Fruit fly (Drosophila melanogaster) whole organism, embryonic: ENCODE measurements around the gene mirr.

ENCODE experiments used
- Antp ChIP-seq: fragments of 200-800 bp; sonication (Bioruptor generic); optimal IDR thresholded peaks from 3 replicates; lab custom pipeline; 2016; ENCODE audit warnings: missing biosample characterization, missing genetic modification characterization
- CG10321 ChIP-seq: fragments of 200-800 bp; sonication (Bioruptor generic); IDR thresholded peaks from 2 replicates; pipeline ENCODE4 v1.3.6; 2022; ENCODE audit warnings: missing biosample characterization, missing genetic modification characterization
- CG11398 ChIP-seq: fragments of 200-800 bp; sonication (Bioruptor generic); optimal IDR thresholded peaks from 2 replicates; lab custom pipeline; 2016; ENCODE audit warnings: missing biosample characterization, missing genetic modification characterization
- CG12104 ChIP-seq: fragments of 200-800 bp; sonication (Bioruptor generic); optimal IDR thresholded peaks from 3 replicates; lab custom pipeline; 2016; ENCODE audit warnings: missing biosample characterization, missing genetic modification characterization
- CG12236 ChIP-seq: fragments of 200-800 bp; sonication (Bioruptor generic); optimal IDR thresholded peaks from 2 replicates; lab custom pipeline; 2016; ENCODE audit warnings: missing biosample characterization, missing genetic modification characterization
- CG13894 ChIP-seq: fragments of 200-800 bp; sonication (Bioruptor generic); optimal IDR thresholded peaks from 3 replicates; lab custom pipeline; 2018; ENCODE audit warnings: missing biosample characterization, mild to moderate bottlenecking, missing genetic modification characterization, moderate library complexity
- CG14667 ChIP-seq: fragments of 200-800 bp; sonication (Bioruptor generic); IDR thresholded peaks from 2 replicates; pipeline ENCODE4 v1.3.6; 2022; ENCODE audit warnings: missing biosample characterization, missing genetic modification characterization
- CG15011 ChIP-seq: fragments of 200-800 bp; sonication (Bioruptor generic); optimal IDR thresholded peaks from 3 replicates; lab custom pipeline; 2018; ENCODE audit warnings: missing biosample characterization, mild to moderate bottlenecking, missing genetic modification characterization
- CG15601 ChIP-seq: fragments of 200-800 bp; sonication (Bioruptor generic); optimal IDR thresholded peaks from 3 replicates; lab custom pipeline; 2019; ENCODE audit warnings: missing biosample characterization, mild to moderate bottlenecking, missing genetic modification characterization, moderate library complexity
- CG32772 ChIP-seq: fragments of 200-800 bp; sonication (Bioruptor generic); IDR thresholded peaks from 2 replicates; pipeline ENCODE4 v1.3.6; 2022; ENCODE audit warnings: missing biosample characterization, missing genetic modification characterization
- CG33213 ChIP-seq: fragments of 200-800 bp; sonication (Bioruptor generic); optimal IDR thresholded peaks from 3 replicates; lab custom pipeline; 2016; ENCODE audit warnings: missing biosample characterization, missing genetic modification characterization
- CG34376 ChIP-seq: fragments of 200-800 bp; sonication (Bioruptor generic); optimal IDR thresholded peaks from 2 replicates; lab custom pipeline; 2018; ENCODE audit warnings: missing biosample characterization, mild to moderate bottlenecking, missing genetic modification characterization
- CG4424 ChIP-seq: fragments of 200-800 bp; sonication (Bioruptor generic); optimal IDR thresholded peaks from 3 replicates; lab custom pipeline; 2016; ENCODE audit warnings: missing biosample characterization, missing genetic modification characterization
- CG6175 ChIP-seq: fragments of 200-800 bp; sonication (Bioruptor generic); IDR thresholded peaks from 3 replicates; pipeline ENCODE4 v1.3.6; 2022; ENCODE audit warnings: missing biosample characterization, missing genetic modification characterization
- CG6254 ChIP-seq: fragments of 200-800 bp; sonication (Bioruptor generic); optimal IDR thresholded peaks from 3 replicates; lab custom pipeline; 2017; ENCODE audit warnings: mild to moderate bottlenecking, missing biosample characterization, missing genetic modification reagents, missing genetic modification characterization
- CG6791 ChIP-seq: fragments of 200-800 bp; sonication (Bioruptor generic); IDR thresholded peaks from 3 replicates; pipeline ENCODE4 v1.3.6; 2022; ENCODE audit warnings: missing biosample characterization, missing genetic modification characterization; ENCODE audit not compliant: partially characterized antibody
- CG7372 ChIP-seq: fragments of 200-800 bp; sonication (Bioruptor generic); IDR thresholded peaks from 2 replicates; pipeline ENCODE4 v1.3.6; 2022; ENCODE audit warnings: missing biosample characterization, missing genetic modification characterization
- CG8359 ChIP-seq: fragments of 200-800 bp; sonication (Bioruptor generic); optimal IDR thresholded peaks from 2 replicates; lab custom pipeline; 2017; ENCODE audit warnings: missing biosample characterization, mild to moderate bottlenecking, missing genetic modification characterization, borderline replicate concordance
- CG9215 ChIP-seq: fragments of 200-800 bp; sonication (Bioruptor generic); IDR thresholded peaks from 2 replicates; pipeline ENCODE4 v1.3.6; 2022; ENCODE audit warnings: missing biosample characterization, missing genetic modification characterization
- CG9932 ChIP-seq: fragments of 200-800 bp; sonication (Bioruptor generic); IDR thresholded peaks from 2 replicates; pipeline ENCODE4 v1.3.6; 2022; ENCODE audit warnings: missing biosample characterization, missing genetic modification characterization
- CrebB ChIP-seq: fragments of 200-800 bp; sonication (Bioruptor generic); optimal IDR thresholded peaks from 3 replicates; lab custom pipeline; 2018; ENCODE audit warnings: missing biosample characterization, mild to moderate bottlenecking, missing genetic modification characterization
- D19A ChIP-seq: fragments of 200-800 bp; optimal IDR thresholded peaks from 3 replicates; lab custom pipeline; 2019; ENCODE audit warnings: missing biosample characterization, mild to moderate bottlenecking, missing genetic modification characterization, moderate library complexity
- Dip3 ChIP-seq: fragments of 200-800 bp; sonication (Bioruptor generic); optimal IDR thresholded peaks from 3 replicates; lab custom pipeline; 2016; ENCODE audit warnings: missing biosample characterization, missing genetic modification characterization
- Elba2 ChIP-seq: fragments of 200-800 bp; sonication (Bioruptor generic); optimal IDR thresholded peaks from 3 replicates; lab custom pipeline; 2016; ENCODE audit warnings: missing biosample characterization, missing genetic modification characterization
- Ets65A ChIP-seq: fragments of 200-800 bp; sonication (Bioruptor generic); peaks from one replicate; lab custom pipeline; 2016; ENCODE audit warnings: missing biosample characterization, missing genetic modification characterization
- Gsc ChIP-seq: fragments of 200-800 bp; sonication (Bioruptor generic); IDR thresholded peaks from 2 replicates; pipeline ENCODE4 v1.3.6; 2022; ENCODE audit warnings: missing biosample characterization, missing genetic modification characterization
- H15 ChIP-seq: fragments of 200-800 bp; sonication (Bioruptor generic); IDR thresholded peaks from 3 replicates; pipeline ENCODE4 v1.3.6; 2022; ENCODE audit warnings: missing biosample characterization, missing genetic modification characterization
- HLH3B ChIP-seq: fragments of 200-800 bp; sonication (Bioruptor generic); IDR thresholded peaks from 2 replicates; pipeline ENCODE4 v1.3.6; 2022; ENCODE audit warnings: missing biosample characterization, missing genetic modification characterization
- Hr39 ChIP-seq: fragments of >200 bp; optimal IDR thresholded peaks from 2 replicates; lab custom pipeline; 2017
- Hr51 ChIP-seq, 2 experiments: fragments of 200-800 bp; sonication (Bioruptor generic); optimal IDR thresholded peaks; 2 replicates in 1 of 2; 3 replicates in 1 of 2; lab custom pipeline; 2016 to 2018; ENCODE audit warnings: missing biosample characterization in 2 of 2, missing genetic modification characterization in 2 of 2, mild to moderate bottlenecking in 1 of 2, moderate library complexity in 1 of 2
- Lhr ChIP-seq: fragments of 200-800 bp; sonication (Bioruptor generic); optimal IDR thresholded peaks from 3 replicates; lab custom pipeline; 2017; ENCODE audit warnings: mild to moderate bottlenecking, missing biosample characterization, missing genetic modification reagents, missing genetic modification characterization
- Lpt ChIP-seq: fragments of >200 bp; optimal IDR thresholded peaks from 2 replicates; lab custom pipeline; 2018; ENCODE audit warnings: missing biosample characterization, missing genetic modification characterization
- Med ChIP-seq: fragments of 200-800 bp; sonication (Bioruptor generic); peaks from one replicate; lab custom pipeline; 2016; ENCODE audit warnings: missing biosample characterization, missing genetic modification characterization, mild to moderate bottlenecking, inconsistent platforms, moderate library complexity
- Rfx ChIP-seq: fragments of 200-800 bp; sonication (Bioruptor generic); IDR thresholded peaks from 2 replicates; pipeline ENCODE4 v1.3.6; 2022; ENCODE audit warnings: missing biosample characterization, missing genetic modification characterization
- Ssrp ChIP-seq: fragments of 200-800 bp; sonication (Bioruptor generic); optimal IDR thresholded peaks from 2 replicates; lab custom pipeline; 2018; ENCODE audit warnings: missing biosample characterization, mild to moderate bottlenecking, missing genetic modification characterization, moderate library complexity
- ase ChIP-seq: fragments of 200-800 bp; sonication (Bioruptor generic); IDR thresholded peaks from 3 replicates; pipeline ENCODE4 v1.3.6; 2022; ENCODE audit warnings: missing biosample characterization, missing genetic modification characterization
- ato ChIP-seq: fragments of 200-800 bp; sonication (Bioruptor generic); IDR thresholded peaks from 2 replicates; pipeline ENCODE4 v1.3.6; 2022; ENCODE audit warnings: missing biosample characterization, missing genetic modification characterization; ENCODE audit not compliant: partially characterized antibody
- chn ChIP-seq: fragments of 200-800 bp; sonication (Bioruptor generic); optimal IDR thresholded peaks from 2 replicates; lab custom pipeline; 2016; ENCODE audit warnings: missing biosample characterization, missing genetic modification characterization
- crol ChIP-seq: fragments of 200-800 bp; sonication (Bioruptor generic); IDR thresholded peaks from 2 replicates; pipeline ENCODE4 v1.3.6; 2022; ENCODE audit warnings: missing biosample characterization, missing genetic modification characterization
- ems ChIP-seq: fragments of 200-800 bp; sonication (Bioruptor generic); optimal IDR thresholded peaks from 3 replicates; lab custom pipeline; 2016; ENCODE audit warnings: missing biosample characterization, missing genetic modification characterization
- eve ChIP-seq, 2 experiments: fragments of >200 bp; optimal IDR thresholded peaks; 2 replicates each; lab custom pipeline; 2017; ENCODE audit warnings: missing biosample characterization in 2 of 2, missing genetic modification characterization in 2 of 2
- fu2 ChIP-seq: fragments of 200-800 bp; sonication (Bioruptor generic); optimal IDR thresholded peaks from 2 replicates; lab custom pipeline; 2016; ENCODE audit warnings: missing biosample characterization, missing genetic modification characterization
- h ChIP-seq: fragments of >200 bp; optimal IDR thresholded peaks from 2 replicates; lab custom pipeline; 2017
- ham ChIP-seq: fragments of 200-800 bp; sonication (Bioruptor generic); IDR thresholded peaks from 2 replicates; pipeline ENCODE4 v1.3.6; 2022; ENCODE audit warnings: missing biosample characterization, missing genetic modification characterization
- kah ChIP-seq: fragments of 200-800 bp; sonication (Bioruptor generic); optimal IDR thresholded peaks from 2 replicates; lab custom pipeline; 2018; ENCODE audit warnings: missing biosample characterization, mild to moderate bottlenecking, missing genetic modification characterization
- klu ChIP-seq: fragments of 200-800 bp; sonication (Bioruptor generic); IDR thresholded peaks from 2 replicates; pipeline ENCODE4 v1.3.6; 2022; ENCODE audit warnings: missing biosample characterization, missing genetic modification characterization
- mam ChIP-seq: fragments of 200-800 bp; sonication (Bioruptor generic); optimal IDR thresholded peaks from 3 replicates; lab custom pipeline; 2016; ENCODE audit warnings: missing biosample characterization, missing genetic modification characterization
- prd ChIP-seq, 3 experiments: fragments of >200 bp in 2 of 3; fragments of 200-800 bp in 1 of 3; sonication (Bioruptor generic) in 1 of 3; optimal IDR thresholded peaks in 2 of 3; IDR thresholded peaks in 1 of 3; 2 replicates in 2 of 3; 3 replicates in 1 of 3; pipeline versions ENCODE4 v1.3.6 to Lab custom; 2017 to 2022; ENCODE audit warnings: missing biosample characterization in 1 of 3, missing genetic modification characterization in 1 of 3
- rib ChIP-seq: fragments of 200-800 bp; sonication (Bioruptor generic); IDR thresholded peaks from 2 replicates; pipeline ENCODE4 v1.3.6; 2022; ENCODE audit warnings: missing biosample characterization, missing genetic modification characterization
- seq ChIP-seq: fragments of 200-800 bp; sonication (Bioruptor generic); IDR thresholded peaks from 2 replicates; pipeline ENCODE4 v1.3.6; 2022; ENCODE audit warnings: missing biosample characterization, missing genetic modification characterization
- vfl ChIP-seq: fragments of 200-800 bp; sonication (Bioruptor generic); optimal IDR thresholded peaks from 2 replicates; lab custom pipeline; 2016; ENCODE audit warnings: missing biosample characterization, missing genetic modification characterization
- zf30C ChIP-seq: fragments of 200-800 bp; sonication (Bioruptor generic); optimal IDR thresholded peaks from 3 replicates; lab custom pipeline; 2018; ENCODE audit warnings: missing biosample characterization, mild to moderate bottlenecking, missing genetic modification characterization
- zfh1 ChIP-seq: fragments of 200-800 bp; sonication (Bioruptor generic); IDR thresholded peaks from 3 replicates; pipeline ENCODE4 v1.3.6; 2022; ENCODE audit warnings: missing biosample characterization, missing genetic modification characterization

Gene mirr

DNA sequence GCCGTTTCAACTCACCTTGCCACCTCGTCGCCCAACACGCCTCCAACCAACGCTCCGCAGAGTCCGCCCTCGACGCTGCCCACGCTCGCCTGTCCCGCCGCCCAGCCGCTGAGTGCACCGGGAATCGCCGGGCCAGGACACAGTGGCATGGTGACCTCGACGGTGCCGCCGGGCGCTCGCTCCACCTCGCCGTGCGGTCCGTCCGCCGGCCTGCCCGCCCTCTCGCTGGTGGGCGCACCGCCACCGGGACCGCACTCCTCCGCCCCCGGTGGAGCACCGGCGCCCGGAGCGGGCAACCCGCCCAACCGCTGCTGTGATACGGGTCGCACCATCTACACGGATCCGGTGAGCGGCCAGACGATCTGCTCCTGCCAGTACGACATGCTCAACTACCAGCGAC, 3.1 kb downstream of the mirr start:
- TF ChIP-seq rib (GFP tag; lab: Robert Waterston, UW) (0 out of 2 replicates have a peak, but pooled peaks have one; percentile 21), chn (GFP tag; lab: Kevin White, UChicago) (no peak), CG6175 (GFP tag; lab: Robert Waterston, UW) (no peak), h (lab: Kevin White, UChicago) (no peak), CG32772 (GFP tag; lab: Robert Waterston, UW) (peak; percentile 6; the same call in 1 of the 2 replicates), crol (GFP tag; lab: Robert Waterston, UW) (0 out of 2 replicates have a peak, but pooled peaks have one; percentile 9), Lhr (no peak), CG6791 (GFP tag; lab: Robert Waterston, UW) (0 out of 3 replicates have a peak, but pooled peaks have one; percentile 29), Elba2 (GFP tag; lab: Kevin White, UChicago) (no peak), CG13894 (tag; lab: Kevin White, UChicago) (no peak), CG10321 (GFP tag; lab: Robert Waterston, UW) (0 out of 2 replicates have a peak, but pooled peaks have one; percentile 43), CG9215 (GFP tag; lab: Robert Waterston, UW) (0 out of 2 replicates have a peak, but pooled peaks have one; percentile 29), Rfx (GFP tag; lab: Robert Waterston, UW) (no peak), ems (no peak), H15 (GFP tag; lab: Robert Waterston, UW) (0 out of 3 replicates have a peak, but pooled peaks have one; percentile 14), zf30C (GFP tag; lab: Kevin White, UChicago) (no peak), CrebB (tag; lab: Kevin White, UChicago) (no peak), ham (GFP tag; lab: Robert Waterston, UW) (no peak), seq (GFP tag; lab: Robert Waterston, UW) (no peak), CG7372 (GFP tag; lab: Robert Waterston, UW) (no peak), HLH3B (GFP tag; lab: Robert Waterston, UW) (no peak), Hr51 (GFP tag; optimal IDR thresholded peaks at IDR 0.05; lab: Kevin White, UChicago) (no peak), CG15011 (GFP tag; lab: Kevin White, UChicago) (no peak), ato (GFP tag; lab: Robert Waterston, UW) (no peak), Antp (GFP tag; lab: Kevin White, UChicago) (peak; percentile 3), CG6254 (GFP tag; lab: Kevin White, UChicago) (no peak), CG34376 (no peak), Hr39 (lab: Kevin White, UChicago) (peak; percentile 73), CG8359 (GFP tag; lab: Kevin White, UChicago) (no peak), CG33213 (GFP tag; lab: Kevin White, UChicago) (no peak), CG12236 (no peak), klu (no peak), Ets65A (GFP tag; lab: Kevin White, UChicago) (peak; percentile 74), CG15601 (no peak), prd (optimal IDR thresholded peaks at IDR 0.05; lab: Kevin White, UChicago) (no peak), prd (GFP tag; IDR thresholded peaks at IDR 0.05; lab: Robert Waterston, UW) (peak; percentile 8; the same call in 1 of the 3 replicates), fu2 (GFP tag; lab: Kevin White, UChicago) (no peak), CG9932 (GFP tag; lab: Robert Waterston, UW) (no peak), Gsc (GFP tag; lab: Robert Waterston, UW) (no peak), CG12104 (GFP tag; lab: Kevin White, UChicago) (no peak), kah (GFP tag; lab: Kevin White, UChicago) (no peak), CG14667 (GFP tag; lab: Robert Waterston, UW) (no peak), D19A (tag; lab: Kevin White, UChicago) (no peak), mam (no peak), Ssrp (tag; lab: Kevin White, UChicago) (no peak), eve (GFP tag; optimal IDR thresholded peaks at IDR 0.05; lab: Kevin White, UChicago) (peak in 1 of 2 experiments; percentile 44), zfh1 (GFP tag; lab: Robert Waterston, UW) (no peak), Dip3 (no peak), Lpt (GFP tag; lab: Kevin White, UChicago) (no peak), CG11398 (GFP tag; lab: Kevin White, UChicago) (no peak), ase (no peak), CG4424 (GFP tag; lab: Kevin White, UChicago) (no peak), Med (peak; percentile 62), vfl (GFP tag; lab: Kevin White, UChicago) (no peak)
